Worm (Caenorhabditis elegans): ENCODE data around the gene emc-3.

DNA sequence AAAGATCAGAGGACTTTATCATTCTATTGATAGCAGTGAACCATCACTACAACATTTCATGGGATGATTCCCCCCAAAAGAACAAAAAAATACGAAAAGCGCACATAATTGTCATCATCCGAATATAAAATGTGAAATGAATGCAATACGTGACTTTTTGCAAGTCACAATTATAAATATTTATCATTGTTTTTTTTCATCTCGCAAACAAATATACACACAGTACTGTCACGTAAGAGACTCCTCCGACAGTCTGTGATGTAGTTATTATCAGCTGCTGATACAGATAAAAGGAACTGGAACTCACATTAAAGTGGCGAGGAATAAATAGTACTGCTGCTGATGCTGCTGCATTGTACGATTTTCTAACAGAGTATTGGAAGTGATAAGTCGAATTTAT, 14.7 kb upstream of the emc-3 start:
- TF ChIP-seq hlh-4 (tag; optimal IDR thresholded peaks at IDR 0.05) (no peak), egl-27 (tag; optimal IDR thresholded peaks at IDR 0.05) (no peak), ztf-11 (tag; optimal IDR thresholded peaks at IDR 0.05) (no peak), C16A3.4 (tag; optimal IDR thresholded peaks at IDR 0.05) (no peak), dpl-1 (GFP tag; optimal IDR thresholded peaks at IDR 0.05) (no peak), snu-23 (GFP tag; optimal IDR thresholded peaks at IDR 0.05) (no peak), ama-1 (optimal IDR thresholded peaks at IDR 0.05) (no peak), unc-62 (GFP tag; optimal IDR thresholded peaks at IDR 0.05) (no peak), skn-1 (tag; optimal IDR thresholded peaks at IDR 0.05) (no peak), unc-130 (tag; optimal IDR thresholded peaks at IDR 0.05) (no peak), blmp-1 (tag; optimal IDR thresholded peaks at IDR 0.05) (no peak), mef-2 (tag; optimal IDR thresholded peaks at IDR 0.05) (no peak), hpl-2 (GFP tag; optimal IDR thresholded peaks at IDR 0.05) (no peak)

All from whole organism, L1 larva.